Fruit fly (Drosophila melanogaster): ENCODE results near the gene CG12502.

DNA sequence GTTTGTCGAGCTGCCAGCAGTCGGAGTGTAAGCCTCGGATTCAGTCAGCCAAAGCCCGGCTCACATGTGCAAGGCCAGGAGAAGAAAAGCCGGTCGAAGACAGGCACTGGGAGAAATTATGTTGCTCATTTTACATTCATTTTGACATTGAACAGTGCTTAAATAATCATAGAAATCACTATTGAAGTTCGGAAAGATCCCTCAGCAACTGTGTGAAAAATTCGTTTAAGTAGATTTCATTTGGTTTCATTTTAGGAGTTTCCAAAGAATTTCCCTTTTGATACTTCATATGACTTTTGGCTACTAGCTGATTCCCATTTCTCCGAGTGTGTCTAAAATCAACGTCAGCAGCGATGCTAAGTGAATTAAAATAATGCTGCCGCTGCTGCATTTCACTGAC, 40.8 kb upstream of the CG12502 start:
- TF ChIP-seq CG8478 (optimal IDR thresholded peaks at IDR 0.05) (no peak), CTCF (optimal IDR thresholded peaks at IDR 0.05) (no peak)

Data from S2 (cell line).